Worm (Caenorhabditis elegans): Measurements from ENCODE around the gene dao-2.

DNA sequence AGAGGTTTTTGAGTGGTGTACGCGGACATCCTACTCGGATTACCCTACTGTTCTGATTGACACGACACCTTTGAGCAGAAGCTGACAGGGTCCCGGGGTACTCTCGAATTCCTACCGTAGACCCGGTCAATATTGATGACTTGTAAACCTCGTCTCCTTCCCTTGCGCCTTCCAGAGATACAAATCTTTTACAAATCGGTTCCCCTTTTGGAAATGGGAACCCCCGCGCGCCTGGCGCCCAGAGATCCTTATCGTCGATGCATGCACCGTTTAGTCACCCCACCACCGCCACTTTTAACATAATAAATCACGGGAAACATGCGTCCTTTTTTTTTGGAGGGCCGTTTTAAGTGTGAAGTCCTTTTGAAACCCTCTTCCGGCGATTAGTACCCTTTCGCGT lies 10.3 kb downstream of the dao-2 start:
- TF ChIP-seq nhr-12 (tag; optimal IDR thresholded peaks at IDR 0.05) (no peak), nhr-237 (tag; optimal IDR thresholded peaks at IDR 0.05) (no peak), ztf-11 (tag; optimal IDR thresholded peaks at IDR 0.05) (no peak), nhr-77 (tag; optimal IDR thresholded peaks at IDR 0.05) (no peak), tbx-2 (tag; optimal IDR thresholded peaks at IDR 0.05) (no peak), R02D3.7 (tag; optimal IDR thresholded peaks at IDR 0.05) (no peak), egl-27 (tag; optimal IDR thresholded peaks at IDR 0.05) (no peak), ZK546.5 (tag; optimal IDR thresholded peaks at IDR 0.05) (no peak)
